Fruit fly (Drosophila melanogaster): ENCODE data around the gene Dic61B.

DNA sequence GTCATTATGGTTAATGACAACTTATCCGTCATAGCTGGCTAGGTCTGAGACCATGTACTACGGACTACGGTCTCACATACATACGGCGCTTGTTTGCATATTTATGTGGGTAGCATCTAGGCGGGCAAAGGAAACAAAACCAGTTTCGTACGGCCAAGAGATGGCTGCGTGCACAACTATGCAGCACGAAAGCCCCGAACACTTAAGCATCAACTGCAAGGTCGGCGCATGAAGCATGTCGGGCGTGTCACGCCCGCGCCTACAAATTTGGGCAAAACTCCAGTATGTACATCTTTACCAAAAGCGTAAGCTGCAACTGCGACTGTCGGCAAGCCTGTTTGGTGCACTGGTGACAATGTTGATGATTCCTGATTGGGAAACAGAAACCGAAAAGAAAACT lies 25.5 kb upstream of the Dic61B start:
- TF ChIP-seq GATAd (GFP tag; optimal IDR thresholded peaks at IDR 0.05) = no peak
- no peak for TF ChIP-seq Vsx2 (GFP tag; optimal IDR thresholded peaks at IDR 0.05; ENCODE audit: partially characterized antibody)
- TF ChIP-seq usp (GFP tag; optimal IDR thresholded peaks at IDR 0.05) = no peak
- TF ChIP-seq Myc (optimal IDR thresholded peaks at IDR 0.05) = no peak
- no peak for TF ChIP-seq lola (GFP tag; optimal IDR thresholded peaks at IDR 0.05)
- no peak for TF ChIP-seq Abd-B (GFP tag; optimal IDR thresholded peaks at IDR 0.05)
- TF ChIP-seq CG9705 (GFP tag; optimal IDR thresholded peaks at IDR 0.05) = no peak

All from whole organism, wandering third instar larva.